Worm (Caenorhabditis elegans) whole organism, L4 larva: Measurements from ENCODE around the gene R04F11.5.
A peak's percentile ranks its signal among the peaks of the same experiment; 100 is the strongest.

Experiments
- F10B5.3 ChIP-seq: sonication (generic microtip); optimal IDR thresholded peaks from 2 replicates; lab custom pipeline; 2016; ENCODE audit warnings: mild to moderate bottlenecking, missing genetic modification characterization, missing compliant biosample characterization
- F26F4.8 ChIP-seq: fragments of 200-800 bp; sonication (Bioruptor generic); conservative IDR thresholded peaks from 2 replicates; pipeline ENCODE4 v1.3.6; 2022; ENCODE audit warnings: missing genetic modification characterization, missing compliant biosample characterization
- F49E8.2 ChIP-seq: sonication (generic microtip); optimal IDR thresholded peaks from 2 replicates; lab custom pipeline; 2016; ENCODE audit warnings: missing compliant biosample characterization, mild to moderate bottlenecking, missing genetic modification characterization, borderline replicate concordance
- Y5F2A.4 ChIP-seq: fragments of 200-800 bp; sonication (Bioruptor generic); optimal IDR thresholded peaks from 2 replicates; lab custom pipeline; 2018; ENCODE audit warnings: mild to moderate bottlenecking, missing genetic modification characterization, missing compliant biosample characterization
- ZK546.5 ChIP-seq, 2 experiments: sonication (generic microtip); optimal IDR thresholded peaks; 2 replicates each; lab custom pipeline; 2017; ENCODE audit warnings: missing biosample characterization in 2 of 2, missing genetic modification characterization in 2 of 2
- aha-1 ChIP-seq: fragments of 150-350 bp; peaks from one replicate; lab custom pipeline; 2014; ENCODE audit warnings: missing biosample characterization, missing genetic modification characterization
- arid-1 ChIP-seq: fragments of 200-800 bp; sonication (Bioruptor generic); conservative IDR thresholded peaks from 2 replicates; pipeline ENCODE4 v1.3.6; 2022; ENCODE audit warnings: missing genetic modification reagents, missing genetic modification characterization, missing compliant biosample characterization
- attf-4 ChIP-seq: sonication (generic microtip); optimal IDR thresholded peaks from 3 replicates; lab custom pipeline; 2017; ENCODE audit warnings: missing biosample characterization, missing genetic modification characterization
- ceh-20 ChIP-seq: fragments of 200-800 bp; sonication (Bioruptor generic); IDR thresholded peaks from 2 replicates; pipeline ENCODE4 v1.3.6; 2022; ENCODE audit warnings: missing genetic modification reagents, missing genetic modification characterization, missing compliant biosample characterization
- cey-2 ChIP-seq: sonication (generic microtip); optimal IDR thresholded peaks from 3 replicates; lab custom pipeline; 2017; ENCODE audit warnings: missing genetic modification characterization, mild to moderate bottlenecking, missing compliant biosample characterization, antibody characterized with exemption, borderline replicate concordance; ENCODE audit not compliant: insufficient read depth
- daf-12 ChIP-seq: fragments of 150-350 bp; optimal IDR thresholded peaks from 2 replicates; lab custom pipeline; 2014; ENCODE audit warnings: missing biosample characterization, missing genetic modification reagents, missing genetic modification characterization
- daf-19 ChIP-seq: fragments of 200-800 bp; sonication (Bioruptor generic); conservative IDR thresholded peaks from 2 replicates; pipeline ENCODE4 v1.3.6; 2022; ENCODE audit warnings: missing genetic modification characterization, missing compliant biosample characterization
- daf-8 ChIP-seq: fragments of 200-800 bp; sonication (Bioruptor generic); IDR thresholded peaks from 2 replicates; pipeline ENCODE4 v1.3.6; 2022; ENCODE audit warnings: missing genetic modification characterization, missing compliant biosample characterization
- dmd-6 ChIP-seq: fragments of 200-800 bp; sonication (Bioruptor generic); IDR thresholded peaks from 2 replicates; pipeline ENCODE4 v1.3.6; 2022; ENCODE audit warnings: missing genetic modification reagents, missing genetic modification characterization, missing compliant biosample characterization
- dmd-8 ChIP-seq: fragments of 200-800 bp; sonication (Bioruptor generic); IDR thresholded peaks from 2 replicates; pipeline ENCODE4 v1.3.6; 2022; ENCODE audit warnings: missing genetic modification characterization, missing compliant biosample characterization
- duxl-1 ChIP-seq: sonication (generic microtip); optimal IDR thresholded peaks from 2 replicates; lab custom pipeline; 2016; ENCODE audit warnings: mild to moderate bottlenecking, missing genetic modification characterization, moderate library complexity, missing compliant biosample characterization; ENCODE audit not compliant: poor library complexity
- gei-8 ChIP-seq: fragments of 200-800 bp; sonication (Bioruptor generic); optimal IDR thresholded peaks from 2 replicates; lab custom pipeline; 2018; ENCODE audit warnings: mild to moderate bottlenecking, missing genetic modification characterization, missing compliant biosample characterization
- hif-1 ChIP-seq, 2 experiments: sonication (generic microtip); optimal IDR thresholded peaks; 2 replicates each; lab custom pipeline; 2016 to 2017; ENCODE audit warnings: missing compliant biosample characterization in 2 of 2, missing genetic modification characterization in 2 of 2, missing genetic modification reagents in 2 of 2, missing genotype in 2 of 2, mild to moderate bottlenecking in 1 of 2
- hlh-11 ChIP-seq: fragments of 200-800 bp; sonication (Bioruptor generic); optimal IDR thresholded peaks from 2 replicates; lab custom pipeline; 2018; ENCODE audit warnings: mild to moderate bottlenecking, missing genetic modification characterization, missing compliant biosample characterization
- lim-7 ChIP-seq: fragments of 200-800 bp; sonication (Bioruptor generic); IDR thresholded peaks from 2 replicates; pipeline ENCODE4 v1.3.6; 2022; ENCODE audit warnings: missing genetic modification characterization, missing compliant biosample characterization
- lin-1 ChIP-seq: fragments of 200-800 bp; sonication (Bioruptor generic); IDR thresholded peaks from 2 replicates; pipeline ENCODE4 v1.3.6; 2022; ENCODE audit warnings: missing genetic modification reagents, missing genetic modification characterization, missing compliant biosample characterization
- lin-13 ChIP-seq: fragments of 150-350 bp; optimal IDR thresholded peaks from 2 replicates; lab custom pipeline; 2014; ENCODE audit warnings: missing biosample characterization, missing genetic modification reagents, missing genetic modification characterization
- lin-38 ChIP-seq: fragments of 200-800 bp; sonication (Bioruptor generic); IDR thresholded peaks from 2 replicates; pipeline ENCODE4 v1.3.6; 2022; ENCODE audit warnings: missing genetic modification reagents, missing genetic modification characterization, missing compliant biosample characterization
- lir-3 ChIP-seq: sonication (generic microtip); optimal IDR thresholded peaks from 2 replicates; lab custom pipeline; 2016; ENCODE audit warnings: mild to moderate bottlenecking, missing genetic modification characterization, missing compliant biosample characterization
- lsy-2 ChIP-seq, 2 experiments: fragments of 150-350 bp in 1 of 2; sonication (generic microtip) in 1 of 2; optimal IDR thresholded peaks; 2 replicates each; lab custom pipeline; 2014 to 2017; ENCODE audit warnings: missing biosample characterization in 2 of 2, missing genetic modification characterization in 2 of 2
- mdt-29 ChIP-seq: fragments of 200-800 bp; sonication (Bioruptor generic); IDR thresholded peaks from 2 replicates; pipeline ENCODE4 v1.3.6; 2022; ENCODE audit warnings: missing genetic modification reagents, missing genetic modification characterization, missing compliant biosample characterization
- mep-1 ChIP-seq: fragments of 150-350 bp; sonication (generic microtip); optimal IDR thresholded peaks from 3 replicates; lab custom pipeline; 2014; ENCODE audit warnings: missing biosample characterization, missing genetic modification characterization
- mes-2 ChIP-seq: sonication (generic microtip); optimal IDR thresholded peaks from 2 replicates; lab custom pipeline; 2016; ENCODE audit warnings: missing genotype, mild to moderate bottlenecking, missing genetic modification characterization, missing compliant biosample characterization; ENCODE audit not compliant: poor library complexity, severe bottlenecking
- nhr-102 ChIP-seq: sonication (generic microtip); optimal IDR thresholded peaks from 2 replicates; lab custom pipeline; 2016; ENCODE audit warnings: mild to moderate bottlenecking, missing genetic modification characterization, moderate library complexity, missing compliant biosample characterization
- nhr-11 ChIP-seq: fragments of 150-350 bp; optimal IDR thresholded peaks from 2 replicates; lab custom pipeline; 2014; ENCODE audit warnings: missing biosample characterization, missing genetic modification characterization
- nhr-237 ChIP-seq: sonication (generic microtip); optimal IDR thresholded peaks from 2 replicates; lab custom pipeline; 2017; ENCODE audit warnings: missing biosample characterization, missing genetic modification characterization
- nhr-28 ChIP-seq: fragments of 150-350 bp; optimal IDR thresholded peaks from 2 replicates; lab custom pipeline; 2014; ENCODE audit warnings: missing biosample characterization, missing genetic modification characterization
- nhr-42 ChIP-seq: fragments of 200-800 bp; sonication (Bioruptor generic); IDR thresholded peaks from 2 replicates; pipeline ENCODE4 v1.3.6; 2022; ENCODE audit warnings: missing genetic modification characterization, missing compliant biosample characterization
- nhr-6 ChIP-seq: fragments of 150-350 bp; optimal IDR thresholded peaks from 2 replicates; lab custom pipeline; 2014; ENCODE audit warnings: missing biosample characterization, missing genetic modification characterization
- nhr-76 ChIP-seq: fragments of 150-350 bp; optimal IDR thresholded peaks from 2 replicates; lab custom pipeline; 2014; ENCODE audit warnings: missing biosample characterization, missing genetic modification characterization
- nhr-77 ChIP-seq: fragments of 150-350 bp; optimal IDR thresholded peaks from 2 replicates; lab custom pipeline; 2014; ENCODE audit warnings: missing biosample characterization, missing genetic modification characterization
- php-3 ChIP-seq: fragments of 200-800 bp; sonication (Bioruptor generic); IDR thresholded peaks from 2 replicates; pipeline ENCODE4 v1.3.6; 2022; ENCODE audit warnings: missing genetic modification reagents, missing genetic modification characterization, missing compliant biosample characterization
- pqm-1 ChIP-seq: sonication (generic microtip); optimal IDR thresholded peaks from 2 replicates; lab custom pipeline; 2017; ENCODE audit warnings: missing biosample characterization, missing genetic modification characterization
- rbr-2 ChIP-seq: sonication (generic microtip); optimal IDR thresholded peaks from 2 replicates; lab custom pipeline; 2016; ENCODE audit warnings: missing genotype, missing genetic modification characterization, missing compliant biosample characterization
- spr-1 ChIP-seq: sonication (generic microtip); optimal IDR thresholded peaks from 2 replicates; lab custom pipeline; 2016; ENCODE audit warnings: mild to moderate bottlenecking, missing genetic modification characterization, missing compliant biosample characterization
- spr-3 ChIP-seq: fragments of 200-800 bp; sonication (Bioruptor generic); optimal IDR thresholded peaks from 2 replicates; lab custom pipeline; 2018; ENCODE audit warnings: mild to moderate bottlenecking, missing genetic modification characterization, missing compliant biosample characterization
- tag-97 ChIP-seq: fragments of 200-800 bp; sonication (Bioruptor generic); IDR thresholded peaks from 2 replicates; pipeline ENCODE4 v1.3.6; 2022; ENCODE audit warnings: missing genetic modification characterization, missing compliant biosample characterization
- tra-1 ChIP-seq: fragments of 200-800 bp; sonication (Bioruptor generic); IDR thresholded peaks from 2 replicates; pipeline ENCODE4 v1.3.6; 2022; ENCODE audit warnings: missing genetic modification reagents, missing genetic modification characterization, missing compliant biosample characterization
- unc-39 ChIP-seq: sonication (generic microtip); optimal IDR thresholded peaks from 2 replicates; lab custom pipeline; 2017; ENCODE audit warnings: missing biosample characterization, missing genetic modification characterization
- unc-62 ChIP-seq, 3 experiments: fragments of 150-350 bp in 1 of 3; sonication (generic microtip); optimal IDR thresholded peaks in 2 of 3; peaks in 1 of 3; 1 replicate in 1 of 3; 2 replicates in 2 of 3; lab custom pipeline; 2014 to 2017; ENCODE audit warnings: missing biosample characterization in 3 of 3, missing genetic modification characterization in 3 of 3, missing genetic modification reagents in 3 of 3, missing genotype in 1 of 3
- vab-7 ChIP-seq: fragments of 200-800 bp; sonication (Bioruptor generic); IDR thresholded peaks from 2 replicates; pipeline ENCODE4 v1.3.6; 2022; ENCODE audit warnings: missing genetic modification reagents, missing genetic modification characterization, missing compliant biosample characterization
- zag-1 ChIP-seq: fragments of 150-350 bp; optimal IDR thresholded peaks from 2 replicates; lab custom pipeline; 2014; ENCODE audit warnings: missing biosample characterization, missing genetic modification characterization
- zfp-2 ChIP-seq: sonication (generic microtip); optimal IDR thresholded peaks from 2 replicates; lab custom pipeline; 2016; ENCODE audit warnings: mild to moderate bottlenecking, missing genetic modification characterization, missing compliant biosample characterization
- zip-2 ChIP-seq: fragments of 150-350 bp; optimal IDR thresholded peaks from 2 replicates; lab custom pipeline; 2014; ENCODE audit warnings: missing biosample characterization, missing genetic modification characterization
- ztf-11 ChIP-seq: fragments of 150-350 bp; optimal IDR thresholded peaks from 2 replicates; lab custom pipeline; 2014; ENCODE audit warnings: missing biosample characterization, missing genetic modification characterization
- ztf-7 ChIP-seq: fragments of 150-350 bp; optimal IDR thresholded peaks from 2 replicates; lab custom pipeline; 2014; ENCODE audit warnings: missing biosample characterization, missing genetic modification characterization

R04F11.5 gene

ce11 chrV:12317894-12318553 lies at the start of gene R04F11.5, which contains the start of gene R04F11.2:
TSS of gene R04F11.5 (minus strand) at chrV:12318019.
TSS of gene R04F11.2 (plus strand) at chrV:12318381.
- TF ChIP-seq ztf-11, result no peak
- TF ChIP-seq nhr-42 (GFP tag; lab: Robert Waterston, UW), result no peak
- TF ChIP-seq lin-38 (GFP tag; lab: Robert Waterston, UW), result peak; percentile 70
- TF ChIP-seq ZK546.5 (tag; optimal IDR thresholded peaks at IDR 0.05; lab: Kevin White, UChicago), result no peak
- no peak for TF ChIP-seq zag-1 (tag; lab: Kevin White, UChicago)
- TF ChIP-seq daf-8 (GFP tag; lab: Robert Waterston, UW), result no peak
- no peak for TF ChIP-seq daf-12 (tag; lab: Kevin White, UChicago)
- no peak for TF ChIP-seq nhr-76 (tag; lab: Kevin White, UChicago)
- TF ChIP-seq cey-2 (tag; lab: Kevin White, UChicago), result no peak
- peak in 1 of 2 experiments; percentile 92 for TF ChIP-seq unc-62 (GFP tag; optimal IDR thresholded peaks at IDR 0.05 in 1 of 2; lab: Kevin White, UChicago)
- TF ChIP-seq unc-62 (tag; optimal IDR thresholded peaks at IDR 0.05; lab: Kevin White, UChicago), result no peak
- no peak for TF ChIP-seq nhr-237
- no peak for TF ChIP-seq attf-4 (tag; lab: Kevin White, UChicago)
- no peak for TF ChIP-seq tra-1
- TF ChIP-seq F49E8.2 (tag; lab: Kevin White, UChicago), result no peak
- TF ChIP-seq daf-19 (GFP tag; lab: Robert Waterston, UW), result no peak
- TF ChIP-seq lsy-2 (tag; optimal IDR thresholded peaks at IDR 0.05; lab: Kevin White, UChicago), result peak; percentile 94 to 99
- TF ChIP-seq pqm-1 (tag; lab: Kevin White, UChicago), result no peak
- TF ChIP-seq nhr-102 (tag; lab: Kevin White, UChicago), result no peak
- peak; percentile 41 for TF ChIP-seq nhr-28 (tag; lab: Kevin White, UChicago)
- peak in 1 of 2 experiments; percentile 29 for TF ChIP-seq hif-1 (tag; optimal IDR thresholded peaks at IDR 0.05; lab: Kevin White, UChicago)
- TF ChIP-seq arid-1 (GFP tag; lab: Robert Waterston, UW), result 0 out of 2 replicates have a peak, but pooled peaks have one; percentile 34
- no peak for TF ChIP-seq mdt-29 (GFP tag; lab: Robert Waterston, UW)
- no peak for TF ChIP-seq aha-1 (tag; lab: Kevin White, UChicago)
- no peak for TF ChIP-seq ceh-20 (GFP tag; lab: Robert Waterston, UW)
- TF ChIP-seq tag-97, result no peak
- no peak for TF ChIP-seq spr-3 (GFP tag; lab: Kevin White, UChicago)
- TF ChIP-seq spr-1 (tag; lab: Kevin White, UChicago), result peak; percentile 2
- peak; percentile 65 for TF ChIP-seq rbr-2 (tag; lab: Kevin White, UChicago)
- TF ChIP-seq dmd-8 (GFP tag; lab: Robert Waterston, UW), result no peak
- TF ChIP-seq nhr-6 (tag; lab: Kevin White, UChicago), result peak; percentile 99
- TF ChIP-seq mep-1 (tag; lab: Kevin White, UChicago), result peak; percentile 84
- no peak for TF ChIP-seq lir-3 (tag; lab: Kevin White, UChicago)
- TF ChIP-seq mes-2 (tag; lab: Kevin White, UChicago), result peak; percentile 85
- no peak for TF ChIP-seq lin-13 (GFP tag; lab: Kevin White, UChicago)
- peak; percentile 19 for TF ChIP-seq ztf-7 (tag; lab: Kevin White, UChicago)
- TF ChIP-seq F26F4.8, result no peak
- no peak for TF ChIP-seq lin-1
- no peak for TF ChIP-seq unc-39
- no peak for TF ChIP-seq F10B5.3
- no peak for TF ChIP-seq zfp-2 (tag; lab: Kevin White, UChicago)
- TF ChIP-seq zip-2 (tag; lab: Kevin White, UChicago), result no peak
- no peak for TF ChIP-seq vab-7 (GFP tag; lab: Robert Waterston, UW)
- peak; percentile 47 for TF ChIP-seq nhr-11 (tag; lab: Kevin White, UChicago)
- peak; percentile 70 for TF ChIP-seq nhr-77
- no peak for TF ChIP-seq Y5F2A.4 (GFP tag; lab: Kevin White, UChicago)
- TF ChIP-seq lim-7, result no peak
- TF ChIP-seq duxl-1, result no peak
- TF ChIP-seq dmd-6, result no peak; the same call in 1 of the 2 replicates
- TF ChIP-seq hlh-11 (tag; lab: Kevin White, UChicago), result peak; percentile 69
- no peak for TF ChIP-seq gei-8 (GFP tag; lab: Kevin White, UChicago)
- no peak for TF ChIP-seq php-3 (GFP tag; lab: Robert Waterston, UW)
